Fruit fly (Drosophila melanogaster): Measurements from ENCODE around the gene CG7872.

The CG7872 gene

dm6 chrX:15549055-15549454, 28.9 kb upstream of the CG7872 start (continued):
- no peak; the same call in 1 of the 2 replicates for TF ChIP-seq CG32767 (GFP tag; IDR thresholded peaks at IDR 0.05)
- peak; percentile 36 for TF ChIP-seq da (GFP tag; optimal IDR thresholded peaks at IDR 0.05)
- TF ChIP-seq hbn (GFP tag; IDR thresholded peaks at IDR 0.05; ENCODE audit: partially characterized antibody): no peak
- no peak for TF ChIP-seq aop (GFP tag; IDR thresholded peaks at IDR 0.05)
- peak; percentile 44 for TF ChIP-seq Hand (GFP tag; optimal IDR thresholded peaks at IDR 0.05)
- TF ChIP-seq Kr (GFP tag; optimal IDR thresholded peaks at IDR 0.05): no peak
- peak; percentile 36 for TF ChIP-seq kah (GFP tag; optimal IDR thresholded peaks at IDR 0.05)
- TF ChIP-seq CG4282 (GFP tag; optimal IDR thresholded peaks at IDR 0.05): peak; percentile 12
- no peak for TF ChIP-seq ftz-f1 (GFP tag; optimal IDR thresholded peaks at IDR 0.05)
- peak; percentile 50 for TF ChIP-seq Six4 (GFP tag; optimal IDR thresholded peaks at IDR 0.05)
- TF ChIP-seq HmgZ (tag; optimal IDR thresholded peaks at IDR 0.05): peak; percentile 47
- peak; percentile 66 for TF ChIP-seq zfh2 (GFP tag; optimal IDR thresholded peaks at IDR 0.05)
- peak; percentile 2 for TF ChIP-seq trh (GFP tag; optimal IDR thresholded peaks at IDR 0.05)
- TF ChIP-seq vvl (GFP tag; IDR thresholded peaks at IDR 0.05): peak; percentile 77
- TF ChIP-seq CkIIα-i1 (GFP tag; IDR thresholded peaks at IDR 0.05): no peak
- no peak for TF ChIP-seq MESR4 (GFP tag; optimal IDR thresholded peaks at IDR 0.05)
- no peak for TF ChIP-seq CG33557 (GFP tag; optimal IDR thresholded peaks at IDR 0.05)
- peak; percentile 3 for TF ChIP-seq fd64A (GFP tag; optimal IDR thresholded peaks at IDR 0.05)
- TF ChIP-seq CG17385 (GFP tag; optimal IDR thresholded peaks at IDR 0.05): peak; percentile 72
- peak; percentile 67 for TF ChIP-seq her (GFP tag; optimal IDR thresholded peaks at IDR 0.05)
- no peak for TF ChIP-seq Spps (tag; optimal IDR thresholded peaks at IDR 0.05)
- no peak for TF ChIP-seq hb (GFP tag; IDR thresholded peaks at IDR 0.05; ENCODE audit: partially characterized antibody)
- TF ChIP-seq CG11723 (GFP tag; optimal IDR thresholded peaks at IDR 0.05): peak; percentile 61
- no peak for TF ChIP-seq sr (GFP tag; IDR thresholded peaks at IDR 0.05)
- TF ChIP-seq CG4404 (GFP tag; IDR thresholded peaks at IDR 0.05): peak; percentile 32; the same call in 1 of the 2 replicates
- peak; percentile 25 for TF ChIP-seq kay (GFP tag; optimal IDR thresholded peaks at IDR 0.05)
- peak; percentile 39; the same call in 1 of the 2 replicates for TF ChIP-seq CG43689 (GFP tag; IDR thresholded peaks at IDR 0.05)
- peak; percentile 63 for TF ChIP-seq odd (GFP tag; optimal IDR thresholded peaks at IDR 0.05)
- peak; percentile 48 for TF ChIP-seq CG7928 (GFP tag; optimal IDR thresholded peaks at IDR 0.05)
- peak; percentile 58 for TF ChIP-seq Asciz (GFP tag; optimal IDR thresholded peaks at IDR 0.05)
- peak; percentile 24 for TF ChIP-seq CG16815 (GFP tag; optimal IDR thresholded peaks at IDR 0.05)
- TF ChIP-seq crol (GFP tag; IDR thresholded peaks at IDR 0.05): no peak
- no peak for TF ChIP-seq chm (GFP tag; IDR thresholded peaks at IDR 0.05)
- peak; percentile 85 for TF ChIP-seq lmd (GFP tag; IDR thresholded peaks at IDR 0.05)
- TF ChIP-seq Xrp1 (GFP tag; IDR thresholded peaks at IDR 0.05): peak; percentile 66
- TF ChIP-seq gfzf (GFP tag; optimal IDR thresholded peaks at IDR 0.05): no peak
- peak; percentile 63 for TF ChIP-seq pum (GFP tag; optimal IDR thresholded peaks at IDR 0.05)
- TF ChIP-seq CG6765 (GFP tag; optimal IDR thresholded peaks at IDR 0.05): peak; percentile 14
- peak; percentile 73 for TF ChIP-seq CG10209 (GFP tag; optimal IDR thresholded peaks at IDR 0.05)
- no peak for TF ChIP-seq GATAe (GFP tag; conservative IDR thresholded peaks at IDR 0.05)
- TF ChIP-seq Hey (tag; optimal IDR thresholded peaks at IDR 0.05): no peak
- TF ChIP-seq CG12769 (tag; optimal IDR thresholded peaks at IDR 0.05): peak; percentile 5
- no peak for TF ChIP-seq unc-4 (GFP tag; IDR thresholded peaks at IDR 0.05; ENCODE audit: partially characterized antibody)
- peak; percentile 95 for TF ChIP-seq Med (GFP tag)
- TF ChIP-seq CG8944 (GFP tag; optimal IDR thresholded peaks at IDR 0.05): peak; percentile 47
- TF ChIP-seq CG2875 (GFP tag; optimal IDR thresholded peaks at IDR 0.05): peak; percentile 65
- TF ChIP-seq CG9215 (GFP tag; IDR thresholded peaks at IDR 0.05): peak; percentile 94
- peak; percentile 80 for TF ChIP-seq Dek (tag; optimal IDR thresholded peaks at IDR 0.05)
- peak; percentile 76 for TF ChIP-seq CG17359 (tag; optimal IDR thresholded peaks at IDR 0.05)
- TF ChIP-seq CG5245 (GFP tag; optimal IDR thresholded peaks at IDR 0.05): peak; percentile 41
- no peak for TF ChIP-seq HLHmδ (GFP tag; optimal IDR thresholded peaks at IDR 0.05)

Data from whole organism, embryonic.